Worm (Caenorhabditis elegans) whole organism, mixed stage, embryonic: ENCODE measurements around the gene Y116A8C.44.
"Not testable (repeated sequence)": the region's sequence is repeated elsewhere in the genome, so short reads cannot be mapped to it uniquely, and the experiment has no call there.

Experiments
- ceh-39 ChIP-seq: fragments of 150-350 bp; optimal IDR thresholded peaks from 2 replicates; lab custom pipeline; 2014; ENCODE audit warnings: missing biosample characterization, missing genetic modification characterization
- ceh-43 ChIP-seq: fragments of 200-800 bp; sonication (Bioruptor generic); optimal IDR thresholded peaks from 2 replicates; lab custom pipeline; 2018; ENCODE audit warnings: mild to moderate bottlenecking, missing genetic modification characterization, moderate library complexity, missing compliant biosample characterization
- nhr-2 ChIP-seq: fragments of 150-350 bp; optimal IDR thresholded peaks from 2 replicates; lab custom pipeline; 2014; ENCODE audit warnings: missing biosample characterization, missing genetic modification characterization

DNA sequence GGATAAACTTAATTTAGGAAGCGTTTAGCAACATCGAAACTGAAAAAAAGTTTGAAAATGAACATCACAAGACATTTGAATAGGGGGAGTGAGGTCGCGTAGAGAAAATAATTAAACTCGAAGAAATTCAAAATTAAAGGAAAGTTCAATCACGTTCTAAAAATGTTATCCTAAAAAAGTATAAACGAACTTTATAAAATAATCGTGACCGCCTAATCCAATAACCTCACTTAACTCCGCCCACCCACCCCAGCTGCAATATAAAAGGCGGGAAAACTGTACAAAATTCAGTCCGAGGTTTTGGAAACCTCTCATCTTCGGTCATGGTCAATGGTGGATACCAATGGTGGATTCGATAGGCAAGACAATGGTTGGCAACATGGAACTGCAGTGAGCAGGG lies 7.0 kb upstream of the Y116A8C.44 start, which contains the start of gene Y116A8C.465:
- not testable (repeated sequence) for TF ChIP-seq nhr-2 (tag; lab: Kevin White, UChicago); ceh-43 (GFP tag; lab: Kevin White, UChicago); ceh-39 (tag; lab: Kevin White, UChicago)
